Fruit fly (Drosophila melanogaster) whole organism, embryonic: Measurements from ENCODE around the gene ninaG.

ENCODE experiments used
- Antp ChIP-seq: fragments of 200-800 bp; sonication (Bioruptor generic); optimal IDR thresholded peaks from 3 replicates; lab custom pipeline; 2016; ENCODE audit warnings: missing biosample characterization, missing genetic modification characterization
- Asciz ChIP-seq: fragments of 200-800 bp; sonication (Bioruptor generic); optimal IDR thresholded peaks from 2 replicates; lab custom pipeline; 2017; ENCODE audit warnings: missing biosample characterization, mild to moderate bottlenecking, missing genetic modification characterization, missing genetic modification reagents
- CG10147 ChIP-seq: fragments of 200-800 bp; sonication (Bioruptor generic); optimal IDR thresholded peaks from 2 replicates; lab custom pipeline; 2019; ENCODE audit warnings: missing biosample characterization, mild to moderate bottlenecking, missing genetic modification characterization, moderate library complexity
- CG10321 ChIP-seq: fragments of 200-800 bp; sonication (Bioruptor generic); IDR thresholded peaks from 2 replicates; pipeline ENCODE4 v1.3.6; 2022; ENCODE audit warnings: missing biosample characterization, missing genetic modification characterization
- CG10462 ChIP-seq: fragments of 200-800 bp; sonication (Bioruptor generic); optimal IDR thresholded peaks from 2 replicates; lab custom pipeline; 2016; ENCODE audit warnings: missing biosample characterization, missing genetic modification characterization
- CG11085 ChIP-seq: fragments of 200-800 bp; sonication (Bioruptor generic); IDR thresholded peaks from 2 replicates; pipeline ENCODE4 v1.3.6; 2022; ENCODE audit warnings: missing biosample characterization, missing genetic modification characterization
- CG11398 ChIP-seq: fragments of 200-800 bp; sonication (Bioruptor generic); optimal IDR thresholded peaks from 2 replicates; lab custom pipeline; 2016; ENCODE audit warnings: missing biosample characterization, missing genetic modification characterization
- CG11696 ChIP-seq: fragments of 200-800 bp; sonication (Bioruptor generic); IDR thresholded peaks from 2 replicates; pipeline ENCODE4 v1.3.6; 2022; ENCODE audit warnings: missing biosample characterization, missing genetic modification characterization
- CG13123 ChIP-seq: fragments of 200-800 bp; sonication (Bioruptor generic); optimal IDR thresholded peaks from 2 replicates; lab custom pipeline; 2016; ENCODE audit warnings: missing biosample characterization, missing genetic modification characterization
- CG14441 ChIP-seq: fragments of 200-800 bp; sonication (Bioruptor generic); IDR thresholded peaks from 2 replicates; pipeline ENCODE4 v1.3.6; 2022; ENCODE audit warnings: missing biosample characterization, missing genetic modification characterization
- CG17612 ChIP-seq: fragments of 200-800 bp; sonication (Bioruptor generic); IDR thresholded peaks from 2 replicates; pipeline ENCODE4 v1.3.6; 2022; ENCODE audit warnings: missing biosample characterization, missing genetic modification characterization
- CG18599 ChIP-seq: fragments of 200-800 bp; sonication (Bioruptor generic); optimal IDR thresholded peaks from 3 replicates; lab custom pipeline; 2017; ENCODE audit warnings: missing biosample characterization, missing genetic modification characterization, mild to moderate bottlenecking, moderate library complexity, missing genetic modification reagents
- CG3407 ChIP-seq: fragments of 200-800 bp; sonication (Bioruptor generic); optimal IDR thresholded peaks from 2 replicates; lab custom pipeline; 2018; ENCODE audit warnings: missing biosample characterization, mild to moderate bottlenecking, missing genetic modification characterization
- CG34224 ChIP-seq: fragments of 200-800 bp; sonication (Bioruptor generic); IDR thresholded peaks from 3 replicates; pipeline ENCODE4 v1.3.6; 2022; ENCODE audit warnings: missing biosample characterization, missing genetic modification characterization; ENCODE audit not compliant: partially characterized antibody
- CG34376 ChIP-seq: fragments of 200-800 bp; sonication (Bioruptor generic); optimal IDR thresholded peaks from 2 replicates; lab custom pipeline; 2018; ENCODE audit warnings: missing biosample characterization, mild to moderate bottlenecking, missing genetic modification characterization
- CG3726 ChIP-seq: fragments of 200-800 bp; sonication (Bioruptor generic); IDR thresholded peaks from 3 replicates; pipeline ENCODE4, ENCODE4 v1.3.6; 2022; ENCODE audit warnings: missing biosample characterization, missing genetic modification characterization
- CG3838 ChIP-seq: fragments of 200-800 bp; sonication (Bioruptor generic); optimal IDR thresholded peaks from 3 replicates; lab custom pipeline; 2016; ENCODE audit warnings: missing biosample characterization, missing genetic modification characterization
- CG3847 ChIP-seq: fragments of 200-800 bp; sonication (Bioruptor generic); IDR thresholded peaks from 2 replicates; pipeline ENCODE4 v1.3.6; 2022; ENCODE audit warnings: missing biosample characterization, missing genetic modification characterization
- CG6813 ChIP-seq: fragments of 200-800 bp; sonication (Bioruptor generic); optimal IDR thresholded peaks from 2 replicates; lab custom pipeline; 2017; ENCODE audit warnings: missing biosample characterization, missing genetic modification characterization, mild to moderate bottlenecking, moderate library complexity, missing genetic modification reagents
- CG7839 ChIP-seq: fragments of 200-800 bp; sonication (Bioruptor generic); optimal IDR thresholded peaks from 3 replicates; lab custom pipeline; 2018; ENCODE audit warnings: missing biosample characterization, mild to moderate bottlenecking, missing genetic modification characterization, moderate library complexity
- CG8290 ChIP-seq, 3 experiments: fragments of 200-800 bp; sonication (Bioruptor generic); optimal IDR thresholded peaks; 2 replicates each; lab custom pipeline; 2016 to 2019; ENCODE audit warnings: missing biosample characterization in 3 of 3, missing genetic modification characterization in 3 of 3, mild to moderate bottlenecking in 2 of 3, moderate library complexity in 1 of 3
- CG8388 ChIP-seq: fragments of 200-800 bp; sonication (Bioruptor generic); optimal IDR thresholded peaks from 2 replicates; lab custom pipeline; 2019; ENCODE audit warnings: missing biosample characterization, mild to moderate bottlenecking, missing genetic modification characterization, moderate library complexity
- Doc3 ChIP-seq: fragments of 200-800 bp; sonication (Bioruptor generic); IDR thresholded peaks from 3 replicates; pipeline ENCODE4 v1.3.6; 2022; ENCODE audit warnings: missing biosample characterization, missing genetic modification characterization; ENCODE audit not compliant: partially characterized antibody
- E2f1 ChIP-seq: fragments of 200-800 bp; sonication (Bioruptor generic); IDR thresholded peaks from 2 replicates; pipeline ENCODE4 v1.3.6; 2022; ENCODE audit warnings: missing biosample characterization, missing genetic modification characterization
- E2f2 ChIP-seq: fragments of 200-800 bp; sonication (Bioruptor generic); IDR thresholded peaks from 2 replicates; pipeline ENCODE4 v1.3.6; 2022; ENCODE audit warnings: missing biosample characterization, missing genetic modification characterization
- Fer3 ChIP-seq: fragments of 200-800 bp; sonication (Bioruptor generic); optimal IDR thresholded peaks from 2 replicates; lab custom pipeline; 2018; ENCODE audit warnings: missing biosample characterization, mild to moderate bottlenecking, missing genetic modification characterization, moderate library complexity
- H15 ChIP-seq: fragments of 200-800 bp; sonication (Bioruptor generic); IDR thresholded peaks from 3 replicates; pipeline ENCODE4 v1.3.6; 2022; ENCODE audit warnings: missing biosample characterization, missing genetic modification characterization
- Hr39 ChIP-seq: fragments of >200 bp; optimal IDR thresholded peaks from 2 replicates; lab custom pipeline; 2017
- Kr ChIP-seq: fragments of 200-800 bp; sonication (Bioruptor generic); optimal IDR thresholded peaks from 2 replicates; lab custom pipeline; 2017; ENCODE audit warnings: missing biosample characterization, mild to moderate bottlenecking, missing genetic modification characterization
- Mrtf ChIP-seq: fragments of 200-800 bp; sonication (Bioruptor generic); IDR thresholded peaks from 3 replicates; pipeline ENCODE4 v1.3.6; 2022; ENCODE audit warnings: missing biosample characterization, missing genetic modification characterization
- Poxn ChIP-seq: fragments of 200-800 bp; sonication (Bioruptor generic); IDR thresholded peaks from 2 replicates; pipeline ENCODE4 v1.3.6; 2022; ENCODE audit warnings: missing biosample characterization, missing genetic modification characterization
- ash1 ChIP-seq: fragments of 200-800 bp; sonication (Bioruptor generic); optimal IDR thresholded peaks from 2 replicates; lab custom pipeline; 2018; ENCODE audit warnings: missing biosample characterization, mild to moderate bottlenecking, missing genetic modification characterization
- bcd ChIP-seq: fragments of 200-800 bp; sonication (Bioruptor generic); optimal IDR thresholded peaks from 2 replicates; lab custom pipeline; 2017; ENCODE audit warnings: missing biosample characterization, mild to moderate bottlenecking, missing genetic modification characterization
- bowl ChIP-seq: fragments of 200-800 bp; sonication (Bioruptor generic); IDR thresholded peaks from 2 replicates; pipeline ENCODE4 v1.3.6; 2022; ENCODE audit warnings: missing biosample characterization, missing genetic modification characterization
- cg ChIP-seq: fragments of 200-800 bp; sonication (Bioruptor generic); optimal IDR thresholded peaks from 3 replicates; lab custom pipeline; 2019; ENCODE audit warnings: missing biosample characterization, mild to moderate bottlenecking, missing genetic modification characterization, moderate library complexity
- chif ChIP-seq, 2 experiments: fragments of 200-800 bp; sonication (Bioruptor generic); optimal IDR thresholded peaks; 3 replicates each; lab custom pipeline; 2016; ENCODE audit warnings: missing biosample characterization in 2 of 2, missing genetic modification characterization in 2 of 2
- ci ChIP-seq: fragments of 200-800 bp; sonication (Bioruptor generic); IDR thresholded peaks from 3 replicates; pipeline ENCODE4 v1.3.6; 2022; ENCODE audit warnings: missing biosample characterization, missing genetic modification characterization
- crol ChIP-seq: fragments of 200-800 bp; sonication (Bioruptor generic); IDR thresholded peaks from 2 replicates; pipeline ENCODE4 v1.3.6; 2022; ENCODE audit warnings: missing biosample characterization, missing genetic modification characterization
- dati ChIP-seq: fragments of 200-800 bp; sonication (Bioruptor generic); IDR thresholded peaks from 2 replicates; pipeline ENCODE4 v1.3.6; 2022; ENCODE audit warnings: missing biosample characterization, missing genetic modification characterization
- esg ChIP-seq: fragments of 200-800 bp; sonication (Bioruptor generic); conservative IDR thresholded peaks from 2 replicates; pipeline ENCODE4 v1.3.6; 2022; ENCODE audit warnings: missing biosample characterization, missing genetic modification characterization
- fu2 ChIP-seq: fragments of 200-800 bp; sonication (Bioruptor generic); optimal IDR thresholded peaks from 2 replicates; lab custom pipeline; 2016; ENCODE audit warnings: missing biosample characterization, missing genetic modification characterization
- gcm ChIP-seq: fragments of 200-800 bp; sonication (Bioruptor generic); optimal IDR thresholded peaks from 2 replicates; lab custom pipeline; 2019; ENCODE audit warnings: missing biosample characterization, mild to moderate bottlenecking, missing genetic modification characterization, moderate library complexity
- gem ChIP-seq: fragments of 200-800 bp; sonication (Bioruptor generic); optimal IDR thresholded peaks from 2 replicates; lab custom pipeline; 2019; ENCODE audit warnings: missing biosample characterization, mild to moderate bottlenecking, missing genetic modification characterization, moderate library complexity
- insv ChIP-seq, 2 experiments: fragments of 200-800 bp; sonication (Bioruptor generic); optimal IDR thresholded peaks; 3 replicates each; lab custom pipeline; 2016 to 2018; ENCODE audit warnings: missing biosample characterization in 2 of 2, missing genetic modification characterization in 2 of 2
- kah ChIP-seq: fragments of 200-800 bp; sonication (Bioruptor generic); optimal IDR thresholded peaks from 2 replicates; lab custom pipeline; 2018; ENCODE audit warnings: missing biosample characterization, mild to moderate bottlenecking, missing genetic modification characterization
- lmd ChIP-seq: fragments of 200-800 bp; sonication (Bioruptor generic); IDR thresholded peaks from 2 replicates; pipeline ENCODE4 v1.3.6; 2022; ENCODE audit warnings: missing biosample characterization, missing genetic modification characterization
- lola ChIP-seq, 3 experiments: fragments of >200 bp in 2 of 3; fragments of 200-800 bp in 1 of 3; sonication (Bioruptor generic) in 1 of 3; optimal IDR thresholded peaks; 2 replicates each; lab custom pipeline; 2017 to 2019; ENCODE audit warnings: missing biosample characterization in 3 of 3, missing genetic modification characterization in 3 of 3, mild to moderate bottlenecking in 1 of 3, moderate library complexity in 1 of 3
- row ChIP-seq: fragments of 200-800 bp; sonication (Bioruptor generic); IDR thresholded peaks from 3 replicates; pipeline ENCODE4 v1.3.6; 2022; ENCODE audit warnings: missing biosample characterization, missing genetic modification characterization
- sob ChIP-seq: fragments of 200-800 bp; sonication (Bioruptor generic); IDR thresholded peaks from 2 replicates; pipeline ENCODE4 v1.3.6; 2022; ENCODE audit warnings: missing biosample characterization, missing genetic modification characterization
- trem ChIP-seq: fragments of 200-800 bp; optimal IDR thresholded peaks from 3 replicates; lab custom pipeline; 2019; ENCODE audit warnings: missing biosample characterization, mild to moderate bottlenecking, missing genetic modification characterization, moderate library complexity

ninaG gene

DNA sequence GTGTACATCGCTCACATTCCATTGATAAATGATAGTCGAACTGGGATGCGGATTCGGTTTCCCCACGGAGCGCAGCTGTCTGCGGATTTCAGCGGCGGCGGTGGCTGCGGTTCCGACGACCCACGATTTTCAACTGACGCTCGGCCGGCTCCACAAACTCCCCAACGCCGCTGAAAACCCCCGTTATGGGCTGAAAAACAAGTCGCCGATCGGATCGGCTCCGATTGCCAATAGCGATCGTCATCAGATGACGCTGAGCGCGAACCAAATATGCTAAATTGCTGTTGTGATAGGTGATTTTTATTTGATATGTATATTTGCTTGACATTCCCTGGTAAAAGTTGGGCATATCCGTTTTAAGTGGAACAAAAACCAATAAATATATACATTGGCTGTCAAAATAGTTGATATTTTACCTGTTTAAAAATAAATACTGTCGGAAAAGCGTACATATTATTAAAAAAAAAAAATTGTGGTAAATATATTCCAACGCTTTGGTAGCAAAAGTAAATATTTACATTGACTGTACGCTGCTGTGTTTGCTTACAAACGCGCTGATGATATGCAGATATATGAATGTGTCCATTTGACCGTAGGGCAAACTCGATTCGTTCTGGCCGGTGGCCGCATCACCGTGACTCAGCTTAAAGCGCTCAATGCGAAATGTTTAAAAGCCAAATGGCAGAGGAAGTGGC, 32.9 kb upstream of the ninaG start (continued):
- no peak for TF ChIP-seq H15 (GFP tag; lab: Robert Waterston, UW)
- no peak for TF ChIP-seq bowl (GFP tag; lab: Robert Waterston, UW)
- TF ChIP-seq CG6813 (GFP tag; lab: Kevin White, UChicago), result no peak
- no peak for TF ChIP-seq CG3407
- no peak for TF ChIP-seq CG3726 (GFP tag; lab: Robert Waterston, UW)
- peak; percentile 77 for TF ChIP-seq CG7839 (tag; lab: Kevin White, UChicago)
- TF ChIP-seq chif (GFP tag; optimal IDR thresholded peaks at IDR 0.05; lab: Kevin White, UChicago), result no peak
- peak; percentile 50 for TF ChIP-seq CG18599 (GFP tag; lab: Kevin White, UChicago)
- TF ChIP-seq CG10321, result no peak
- TF ChIP-seq lola (GFP tag; optimal IDR thresholded peaks at IDR 0.05; lab: Kevin White, UChicago), result no peak
- peak; percentile 47; the same call in 1 of the 2 replicates for TF ChIP-seq E2f1 (GFP tag; lab: Robert Waterston, UW)
- TF ChIP-seq Fer3 (tag; lab: Kevin White, UChicago), result peak; percentile 65
- TF ChIP-seq CG11696, result no peak
- TF ChIP-seq CG17612 (GFP tag; lab: Robert Waterston, UW), result no peak
- TF ChIP-seq kah (GFP tag; lab: Kevin White, UChicago), result no peak
- TF ChIP-seq CG8388 (GFP tag; lab: Kevin White, UChicago), result no peak
- TF ChIP-seq ash1 (GFP tag; lab: Kevin White, UChicago), result no peak
- peak; percentile 66 for TF ChIP-seq fu2
- no peak for TF ChIP-seq dati
- TF ChIP-seq CG13123, result no peak
- TF ChIP-seq bcd (GFP tag; lab: Kevin White, UChicago), result peak; percentile 77
- peak; percentile 71 for TF ChIP-seq CG14441 (GFP tag; lab: Robert Waterston, UW)
- TF ChIP-seq row (GFP tag; lab: Robert Waterston, UW), result peak; percentile 72
- no peak for TF ChIP-seq ci (GFP tag; lab: Robert Waterston, UW)
- peak; percentile 52 for TF ChIP-seq esg (GFP tag; lab: Robert Waterston, UW)
- TF ChIP-seq CG3847 (GFP tag; lab: Robert Waterston, UW), result peak; percentile 70
- peak; percentile 11 for TF ChIP-seq Antp (GFP tag; lab: Kevin White, UChicago)
- no peak for TF ChIP-seq CG11398
- peak; percentile 30; the same call in 1 of the 2 replicates for TF ChIP-seq Poxn
- TF ChIP-seq CG8290 (GFP tag; optimal IDR thresholded peaks at IDR 0.05; lab: Kevin White, UChicago), result no peak
- TF ChIP-seq CG8290 (tag; optimal IDR thresholded peaks at IDR 0.05; lab: Kevin White, UChicago), result no peak
- peak; percentile 88 for TF ChIP-seq CG10147 (GFP tag; lab: Kevin White, UChicago)
- peak; percentile 23 for TF ChIP-seq Asciz
- TF ChIP-seq sob (GFP tag; lab: Robert Waterston, UW), result peak; percentile 59; the same call in 1 of the 2 replicates
- no peak for TF ChIP-seq CG34376 (GFP tag; lab: Kevin White, UChicago)
- no peak for TF ChIP-seq cg
- TF ChIP-seq gcm, result no peak
- TF ChIP-seq Doc3, result no peak
- TF ChIP-seq Hr39, result no peak
- no peak for TF ChIP-seq CG11085 (GFP tag; lab: Robert Waterston, UW)
- TF ChIP-seq crol (GFP tag; lab: Robert Waterston, UW), result no peak
- peak; percentile 33 for TF ChIP-seq E2f2 (GFP tag; lab: Robert Waterston, UW)
- TF ChIP-seq lmd (GFP tag; lab: Robert Waterston, UW), result peak; percentile 75
- no peak for TF ChIP-seq trem
- TF ChIP-seq CG10462, result peak; percentile 6
- no peak for TF ChIP-seq CG3838 (GFP tag; lab: Kevin White, UChicago)
- peak; percentile 84 for TF ChIP-seq gem (tag; lab: Kevin White, UChicago)
- no peak for TF ChIP-seq CG34224 (GFP tag; lab: Robert Waterston, UW)
- TF ChIP-seq Mrtf (GFP tag; lab: Robert Waterston, UW), result 0 out of 3 replicates have a peak, but pooled peaks have one; percentile 29
- no peak for TF ChIP-seq Kr (GFP tag; lab: Kevin White, UChicago)
- no peak for TF ChIP-seq insv (GFP tag; optimal IDR thresholded peaks at IDR 0.05; lab: Kevin White, UChicago)
